Fruit fly (Drosophila melanogaster) whole organism, embryonic: ENCODE data around the gene CG15330.

ENCODE experiments used
- Atf3 ChIP-seq: fragments of 200-800 bp; sonication (Bioruptor generic); optimal IDR thresholded peaks from 3 replicates; lab custom pipeline; 2016; ENCODE audit warnings: missing biosample characterization, missing genetic modification characterization
- B-H2 ChIP-seq: fragments of 200-800 bp; sonication (Bioruptor generic); optimal IDR thresholded peaks from 2 replicates; lab custom pipeline; 2018; ENCODE audit warnings: missing biosample characterization, mild to moderate bottlenecking, missing genetic modification characterization
- Bdp1 ChIP-seq: fragments of 200-800 bp; sonication (Bioruptor generic); optimal IDR thresholded peaks from 3 replicates; lab custom pipeline; 2016; ENCODE audit warnings: missing biosample characterization, missing genetic modification characterization
- CG10209 ChIP-seq: fragments of 200-800 bp; sonication (Bioruptor generic); optimal IDR thresholded peaks from 3 replicates; lab custom pipeline; 2017; ENCODE audit warnings: missing biosample characterization, mild to moderate bottlenecking, missing genetic modification characterization, missing genetic modification reagents
- CG10366 ChIP-seq: fragments of 200-800 bp; sonication (Bioruptor generic); IDR thresholded peaks from 2 replicates; pipeline ENCODE4 v1.3.6; 2022; ENCODE audit warnings: missing biosample characterization, missing genetic modification characterization
- CG10979 ChIP-seq: fragments of 200-800 bp; sonication (Bioruptor generic); optimal IDR thresholded peaks from 2 replicates; lab custom pipeline; 2018; ENCODE audit warnings: missing biosample characterization, mild to moderate bottlenecking, missing genetic modification characterization, moderate library complexity
- CG11085 ChIP-seq: fragments of 200-800 bp; sonication (Bioruptor generic); IDR thresholded peaks from 2 replicates; pipeline ENCODE4 v1.3.6; 2022; ENCODE audit warnings: missing biosample characterization, missing genetic modification characterization
- CG12155 ChIP-seq: fragments of 200-800 bp; sonication (Bioruptor generic); optimal IDR thresholded peaks from 3 replicates; lab custom pipeline; 2016; ENCODE audit warnings: missing biosample characterization, missing genetic modification characterization
- CG12659 ChIP-seq: fragments of 200-800 bp; sonication (Bioruptor generic); optimal IDR thresholded peaks from 3 replicates; lab custom pipeline; 2017; ENCODE audit warnings: mild to moderate bottlenecking, missing biosample characterization, missing genetic modification reagents, missing genetic modification characterization
- CG13624 ChIP-seq: fragments of 200-800 bp; sonication (Bioruptor generic); optimal IDR thresholded peaks from 2 replicates; lab custom pipeline; 2016; ENCODE audit warnings: missing biosample characterization, missing genetic modification characterization
- CG14710 ChIP-seq: fragments of 200-800 bp; sonication (Bioruptor generic); optimal IDR thresholded peaks from 3 replicates; lab custom pipeline; 2019; ENCODE audit warnings: missing biosample characterization, mild to moderate bottlenecking, missing genetic modification characterization, moderate library complexity
- CG17568 ChIP-seq: fragments of 200-800 bp; sonication (Bioruptor generic); optimal IDR thresholded peaks from 2 replicates; lab custom pipeline; 2018; ENCODE audit warnings: missing biosample characterization, mild to moderate bottlenecking, missing genetic modification characterization, moderate library complexity
- CG30403 ChIP-seq: fragments of 200-800 bp; sonication (Bioruptor generic); optimal IDR thresholded peaks from 3 replicates; lab custom pipeline; 2016; ENCODE audit warnings: missing biosample characterization, missing genetic modification characterization
- CG32767 ChIP-seq: fragments of 200-800 bp; sonication (Bioruptor generic); IDR thresholded peaks from 2 replicates; pipeline ENCODE4 v1.3.6; 2022; ENCODE audit warnings: missing biosample characterization, missing genetic modification characterization
- CG33213 ChIP-seq: fragments of 200-800 bp; sonication (Bioruptor generic); optimal IDR thresholded peaks from 3 replicates; lab custom pipeline; 2016; ENCODE audit warnings: missing biosample characterization, missing genetic modification characterization
- CG3838 ChIP-seq: fragments of 200-800 bp; sonication (Bioruptor generic); optimal IDR thresholded peaks from 3 replicates; lab custom pipeline; 2016; ENCODE audit warnings: missing biosample characterization, missing genetic modification characterization
- CG6683 ChIP-seq: fragments of 200-800 bp; sonication (Bioruptor generic); optimal IDR thresholded peaks from 2 replicates; lab custom pipeline; 2017; ENCODE audit warnings: missing biosample characterization, mild to moderate bottlenecking, missing genetic modification characterization, missing genetic modification reagents
- CG6813 ChIP-seq: fragments of 200-800 bp; sonication (Bioruptor generic); optimal IDR thresholded peaks from 2 replicates; lab custom pipeline; 2017; ENCODE audit warnings: missing biosample characterization, missing genetic modification characterization, mild to moderate bottlenecking, moderate library complexity, missing genetic modification reagents
- CG7556 ChIP-seq: fragments of 200-800 bp; sonication (Bioruptor generic); optimal IDR thresholded peaks from 2 replicates; lab custom pipeline; 2017; ENCODE audit warnings: missing biosample characterization, mild to moderate bottlenecking, missing genetic modification characterization
- CG7839 ChIP-seq: fragments of 200-800 bp; sonication (Bioruptor generic); optimal IDR thresholded peaks from 3 replicates; lab custom pipeline; 2018; ENCODE audit warnings: missing biosample characterization, mild to moderate bottlenecking, missing genetic modification characterization, moderate library complexity
- CG8478 ChIP-seq: fragments of >200 bp; optimal IDR thresholded peaks from 2 replicates; lab custom pipeline; 2018
- CG9727 ChIP-seq: fragments of 200-800 bp; sonication (Bioruptor generic); optimal IDR thresholded peaks from 3 replicates; lab custom pipeline; 2017; ENCODE audit warnings: missing biosample characterization, mild to moderate bottlenecking, missing genetic modification characterization
- CG9817 ChIP-seq: fragments of 200-800 bp; sonication (Bioruptor generic); optimal IDR thresholded peaks from 2 replicates; lab custom pipeline; 2018; ENCODE audit warnings: missing biosample characterization, mild to moderate bottlenecking, missing genetic modification characterization, moderate library complexity
- Chrac-16 ChIP-seq: fragments of 200-800 bp; sonication (Bioruptor generic); optimal IDR thresholded peaks from 3 replicates; lab custom pipeline; 2016; ENCODE audit warnings: missing biosample characterization, missing genetic modification characterization
- D19A ChIP-seq: fragments of 200-800 bp; optimal IDR thresholded peaks from 3 replicates; lab custom pipeline; 2019; ENCODE audit warnings: missing biosample characterization, mild to moderate bottlenecking, missing genetic modification characterization, moderate library complexity
- Dbx ChIP-seq: fragments of 200-800 bp; sonication (Bioruptor generic); IDR thresholded peaks from 3 replicates; pipeline ENCODE4 v1.3.6; 2022; ENCODE audit warnings: missing biosample characterization, missing genetic modification characterization
- Deaf1 ChIP-seq: fragments of 200-800 bp; optimal IDR thresholded peaks from 3 replicates; lab custom pipeline; 2019; ENCODE audit warnings: missing biosample characterization, mild to moderate bottlenecking, missing genetic modification characterization, moderate library complexity
- HLH3B ChIP-seq: fragments of 200-800 bp; sonication (Bioruptor generic); IDR thresholded peaks from 2 replicates; pipeline ENCODE4 v1.3.6; 2022; ENCODE audit warnings: missing biosample characterization, missing genetic modification characterization
- Med ChIP-seq: fragments of 200-800 bp; sonication (Bioruptor generic); peaks from one replicate; lab custom pipeline; 2016; ENCODE audit warnings: missing biosample characterization, missing genetic modification characterization, mild to moderate bottlenecking, inconsistent platforms, moderate library complexity
- Neu2 ChIP-seq: fragments of 200-800 bp; sonication (Bioruptor generic); optimal IDR thresholded peaks from 3 replicates; lab custom pipeline; 2016; ENCODE audit warnings: missing biosample characterization, missing genetic modification characterization, borderline replicate concordance
- NfI ChIP-seq: fragments of 200-800 bp; sonication (Bioruptor generic); optimal IDR thresholded peaks from 3 replicates; lab custom pipeline; 2018; ENCODE audit warnings: missing biosample characterization, mild to moderate bottlenecking, missing genetic modification characterization, moderate library complexity
- Oaz ChIP-seq: fragments of 200-800 bp; sonication (Bioruptor generic); IDR thresholded peaks from 2 replicates; pipeline ENCODE4 v1.3.6; 2022; ENCODE audit warnings: missing biosample characterization, missing genetic modification characterization
- Oli ChIP-seq: fragments of 200-800 bp; sonication (Bioruptor generic); optimal IDR thresholded peaks from 2 replicates; lab custom pipeline; 2018; ENCODE audit warnings: missing biosample characterization, mild to moderate bottlenecking, missing genetic modification characterization, moderate library complexity
- PHDP ChIP-seq: fragments of 200-800 bp; sonication (Bioruptor generic); optimal IDR thresholded peaks from 3 replicates; lab custom pipeline; 2018; ENCODE audit warnings: missing biosample characterization, mild to moderate bottlenecking, missing genetic modification characterization, moderate library complexity
- Rfx ChIP-seq: fragments of 200-800 bp; sonication (Bioruptor generic); IDR thresholded peaks from 2 replicates; pipeline ENCODE4 v1.3.6; 2022; ENCODE audit warnings: missing biosample characterization, missing genetic modification characterization
- Xbp1 ChIP-seq: fragments of 200-800 bp; sonication (Bioruptor generic); optimal IDR thresholded peaks from 3 replicates; lab custom pipeline; 2016; ENCODE audit warnings: missing biosample characterization, mild to moderate bottlenecking, missing genetic modification characterization
- Xrp1 ChIP-seq: fragments of 200-800 bp; sonication (Bioruptor generic); IDR thresholded peaks from 2 replicates; pipeline ENCODE4 v1.3.6; 2022; ENCODE audit warnings: missing biosample characterization, missing genetic modification characterization
- cad ChIP-seq: fragments of >200 bp; optimal IDR thresholded peaks from 2 replicates; lab custom pipeline; 2017; ENCODE audit warnings: missing biosample characterization, missing genetic modification characterization
- da ChIP-seq: fragments of 200-800 bp; sonication (Bioruptor generic); optimal IDR thresholded peaks from 2 replicates; lab custom pipeline; 2016; ENCODE audit warnings: missing biosample characterization, missing genetic modification characterization
- dimm ChIP-seq: fragments of 200-800 bp; sonication (Bioruptor generic); IDR thresholded peaks from 2 replicates; pipeline ENCODE4 v1.3.6; 2022; ENCODE audit warnings: missing biosample characterization, missing genetic modification characterization
- fd3F ChIP-seq: fragments of 200-800 bp; sonication (Bioruptor generic); optimal IDR thresholded peaks from 2 replicates; lab custom pipeline; 2018; ENCODE audit warnings: missing biosample characterization, mild to moderate bottlenecking, missing genetic modification characterization, moderate library complexity
- gsb ChIP-seq: fragments of 200-800 bp; sonication (Bioruptor generic); IDR thresholded peaks from 2 replicates; pipeline ENCODE4 v1.3.6; 2022; ENCODE audit warnings: missing biosample characterization, missing genetic modification characterization
- gsb-n ChIP-seq: fragments of 200-800 bp; sonication (Bioruptor generic); optimal IDR thresholded peaks from 3 replicates; lab custom pipeline; 2018; ENCODE audit warnings: missing biosample characterization, mild to moderate bottlenecking, missing genetic modification characterization
- hbn ChIP-seq: fragments of 200-800 bp; sonication (Bioruptor generic); IDR thresholded peaks from 2 replicates; pipeline ENCODE4 v1.3.6; 2022; ENCODE audit warnings: missing biosample characterization, missing genetic modification characterization; ENCODE audit not compliant: partially characterized antibody
- org-1 ChIP-seq: fragments of 200-800 bp; sonication (Bioruptor generic); optimal IDR thresholded peaks from 2 replicates; lab custom pipeline; 2017; ENCODE audit warnings: missing biosample characterization, missing genetic modification characterization
- pros ChIP-seq: fragments of 200-800 bp; sonication (Bioruptor generic); optimal IDR thresholded peaks from 3 replicates; lab custom pipeline; 2019; ENCODE audit warnings: missing biosample characterization, mild to moderate bottlenecking, missing genetic modification characterization, moderate library complexity
- shn ChIP-seq: fragments of 200-800 bp; sonication (Bioruptor generic); optimal IDR thresholded peaks from 3 replicates; lab custom pipeline; 2016; ENCODE audit warnings: missing biosample characterization, missing genetic modification characterization
- sr ChIP-seq: fragments of 200-800 bp; sonication (Bioruptor generic); IDR thresholded peaks from 3 replicates; pipeline ENCODE4 v1.3.6; 2022; ENCODE audit warnings: missing biosample characterization, missing genetic modification characterization
- tin ChIP-seq: fragments of 200-800 bp; sonication (Bioruptor generic); optimal IDR thresholded peaks from 3 replicates; lab custom pipeline; 2016; ENCODE audit warnings: missing biosample characterization, missing genetic modification characterization
- trem ChIP-seq: fragments of 200-800 bp; optimal IDR thresholded peaks from 3 replicates; lab custom pipeline; 2019; ENCODE audit warnings: missing biosample characterization, mild to moderate bottlenecking, missing genetic modification characterization, moderate library complexity
- unpg ChIP-seq: fragments of 200-800 bp; sonication (Bioruptor generic); optimal IDR thresholded peaks from 3 replicates; lab custom pipeline; 2018; ENCODE audit warnings: missing biosample characterization, mild to moderate bottlenecking, missing genetic modification characterization, moderate library complexity

CG15330 gene

dm6 chrX:7970396-7970795 is 14.5 kb downstream of the CG15330 start (continued):
- peak; percentile 57 for TF ChIP-seq CG9817
- peak; percentile 0 for TF ChIP-seq CG33213 (GFP tag; lab: Kevin White, UChicago)
- TF ChIP-seq NfI (GFP tag; lab: Kevin White, UChicago): peak; percentile 45
- TF ChIP-seq org-1 (GFP tag; lab: Kevin White, UChicago): peak; percentile 39
- peak; percentile 38 for TF ChIP-seq CG14710 (tag; lab: Kevin White, UChicago)
- TF ChIP-seq Bdp1: peak; percentile 21
- peak; percentile 49 for TF ChIP-seq CG10979
- peak; percentile 58 for TF ChIP-seq hbn (GFP tag; lab: Robert Waterston, UW)
- peak; percentile 8 for TF ChIP-seq CG17568 (GFP tag; lab: Kevin White, UChicago)
- TF ChIP-seq CG32767 (GFP tag; lab: Robert Waterston, UW): no peak
- TF ChIP-seq Neu2: no peak
- TF ChIP-seq tin (GFP tag; lab: Kevin White, UChicago): peak; percentile 23
- TF ChIP-seq CG8478 (lab: Kevin White, UChicago): no peak
- TF ChIP-seq gsb-n (tag; lab: Kevin White, UChicago): peak; percentile 14
- no peak for TF ChIP-seq Chrac-16 (GFP tag; lab: Kevin White, UChicago)
- peak; percentile 58 for TF ChIP-seq CG12659 (GFP tag; lab: Kevin White, UChicago)
- peak; percentile 28 for TF ChIP-seq trem (tag; lab: Kevin White, UChicago)
- TF ChIP-seq Oaz (GFP tag; lab: Robert Waterston, UW): no peak
- peak; percentile 88 for TF ChIP-seq Med (GFP tag; lab: Kevin White, UChicago)
- peak; percentile 49; the same call in 1 of the 3 replicates for TF ChIP-seq Dbx
- TF ChIP-seq CG7839 (tag; lab: Kevin White, UChicago): peak; percentile 67
- TF ChIP-seq CG11085 (GFP tag; lab: Robert Waterston, UW): no peak
- peak; percentile 44 for TF ChIP-seq Xbp1 (GFP tag; lab: Kevin White, UChicago)
- peak; percentile 8 for TF ChIP-seq CG12155 (GFP tag; lab: Kevin White, UChicago)
- peak; percentile 9 for TF ChIP-seq fd3F (GFP tag; lab: Kevin White, UChicago)
- peak; percentile 46 for TF ChIP-seq D19A
- peak; percentile 40 for TF ChIP-seq B-H2 (GFP tag; lab: Kevin White, UChicago)
- no peak for TF ChIP-seq sr (GFP tag; lab: Robert Waterston, UW)
- TF ChIP-seq dimm: no peak
- TF ChIP-seq shn (GFP tag; lab: Kevin White, UChicago): peak; percentile 25
- TF ChIP-seq CG6683 (GFP tag; lab: Kevin White, UChicago): no peak
- no peak for TF ChIP-seq CG3838
- peak; percentile 12 for TF ChIP-seq CG6813 (GFP tag; lab: Kevin White, UChicago)
- TF ChIP-seq Oli (tag; lab: Kevin White, UChicago): peak; percentile 60
- TF ChIP-seq CG13624: peak; percentile 10
- TF ChIP-seq Xrp1: peak; percentile 57; the same call in 1 of the 2 replicates
- no peak for TF ChIP-seq da (GFP tag; lab: Kevin White, UChicago)
- TF ChIP-seq pros (GFP tag; lab: Kevin White, UChicago): peak; percentile 20
- peak; percentile 20 for TF ChIP-seq CG10209 (GFP tag; lab: Kevin White, UChicago)
- peak; percentile 53 for TF ChIP-seq CG9727 (GFP tag; lab: Kevin White, UChicago)
- peak; percentile 69 for TF ChIP-seq CG7556 (GFP tag; lab: Kevin White, UChicago)
- peak; percentile 49 for TF ChIP-seq CG30403 (GFP tag; lab: Kevin White, UChicago)
- no peak for TF ChIP-seq Atf3 (GFP tag; lab: Kevin White, UChicago)
- TF ChIP-seq PHDP: peak; percentile 50
- no peak for TF ChIP-seq CG10366
- TF ChIP-seq HLH3B (GFP tag; lab: Robert Waterston, UW): peak; percentile 26; the same call in 1 of the 2 replicates
- TF ChIP-seq Rfx (GFP tag; lab: Robert Waterston, UW): peak; percentile 54
- peak; percentile 4 for TF ChIP-seq Deaf1 (tag; lab: Kevin White, UChicago)
- TF ChIP-seq gsb (GFP tag; lab: Robert Waterston, UW): no peak
- no peak for TF ChIP-seq cad (GFP tag; lab: Kevin White, UChicago)
- peak; percentile 61 for TF ChIP-seq unpg (GFP tag; lab: Kevin White, UChicago)
